Fruit fly (Drosophila melanogaster): ENCODE results near the gene dmGlut.

DNA sequence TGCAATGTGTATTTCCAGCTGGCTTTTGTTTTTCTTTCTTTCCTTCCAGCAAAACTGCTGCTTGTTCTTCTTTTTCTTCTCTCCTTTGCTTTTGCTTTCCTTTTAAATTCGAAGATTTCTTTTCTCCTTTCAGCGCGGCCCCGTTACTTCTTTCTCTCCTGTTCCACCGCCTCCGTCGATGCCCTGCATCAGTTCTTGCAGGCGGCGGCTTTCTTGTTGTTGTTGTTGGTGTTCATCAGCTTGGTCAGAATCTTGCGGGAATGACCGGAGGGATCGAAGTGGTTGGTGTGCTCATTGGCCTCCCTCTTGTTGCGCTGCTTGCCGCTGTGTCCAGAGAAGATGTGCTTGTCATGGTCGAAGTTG is 18.3 kb downstream of the dmGlut start:
- TF ChIP-seq kay (GFP tag; ENCODE audit: borderline replicate concordance) (no peak), tj (GFP tag; optimal IDR thresholded peaks at IDR 0.05) (no peak), toe (GFP tag; optimal IDR thresholded peaks at IDR 0.05) (no peak), cnc (optimal IDR thresholded peaks at IDR 0.05) (peak in 1 of 2 experiments; percentile 48), CG12768 (GFP tag; optimal IDR thresholded peaks at IDR 0.05) (no peak), Hr96 (GFP tag; optimal IDR thresholded peaks at IDR 0.05) (no peak)
